Fruit fly (Drosophila melanogaster): ENCODE data around the gene CG5708.

The CG5708 gene

dm6 chr2L:10206633-10207162 lies 19.9 kb downstream of the CG5708 start, which contains the start of gene Snx17 (continued):
- TF ChIP-seq Dbx (GFP tag; IDR thresholded peaks at IDR 0.05): peak; percentile 29; the same call in 1 of the 3 replicates
- TF ChIP-seq Bgb (GFP tag; IDR thresholded peaks at IDR 0.05; ENCODE audit: partially characterized antibody): 0 out of 2 replicates have a peak, but pooled peaks have one; percentile 8
- TF ChIP-seq CG34422 (GFP tag; IDR thresholded peaks at IDR 0.05): 0 out of 3 replicates have a peak, but pooled peaks have one; percentile 12
- TF ChIP-seq CG11085 (GFP tag; IDR thresholded peaks at IDR 0.05): no peak
- TF ChIP-seq gcm (GFP tag; optimal IDR thresholded peaks at IDR 0.05): no peak
- 0 out of 3 replicates have a peak, but pooled peaks have one; percentile 21 for TF ChIP-seq ci (GFP tag; IDR thresholded peaks at IDR 0.05)
- no peak for TF ChIP-seq bowl (GFP tag; IDR thresholded peaks at IDR 0.05)
- TF ChIP-seq CG4617 (GFP tag; optimal IDR thresholded peaks at IDR 0.05; ENCODE audit: borderline replicate concordance): peak; percentile 69
- TF ChIP-seq CG10979 (tag; optimal IDR thresholded peaks at IDR 0.05): no peak
- TF ChIP-seq CG11696 (GFP tag; IDR thresholded peaks at IDR 0.05): no peak
- TF ChIP-seq Dll (GFP tag; IDR thresholded peaks at IDR 0.05; ENCODE audit: partially characterized antibody): peak; percentile 52; the same call in 1 of the 4 replicates
- peak; percentile 1 for TF ChIP-seq stwl (tag; optimal IDR thresholded peaks at IDR 0.05)
- TF ChIP-seq cad (GFP tag; optimal IDR thresholded peaks at IDR 0.05): no peak
- no peak for TF ChIP-seq danr (GFP tag; IDR thresholded peaks at IDR 0.05)
- no peak for TF ChIP-seq HLH54F (GFP tag; optimal IDR thresholded peaks at IDR 0.05)
- TF ChIP-seq Myb (GFP tag; optimal IDR thresholded peaks at IDR 0.05): peak; percentile 68
- TF ChIP-seq pzg (GFP tag; optimal IDR thresholded peaks at IDR 0.05): peak; percentile 43
- TF ChIP-seq CG9797 (GFP tag; optimal IDR thresholded peaks at IDR 0.05): peak; percentile 66
- peak; percentile 32; the same call in 1 of the 2 replicates for TF ChIP-seq E2f2 (GFP tag; IDR thresholded peaks at IDR 0.05)
- no peak for TF ChIP-seq CG2120 (GFP tag; optimal IDR thresholded peaks at IDR 0.05)
- no peak for TF ChIP-seq CG17912 (GFP tag; optimal IDR thresholded peaks at IDR 0.05)
- peak; percentile 19 for TF ChIP-seq CG30020 (tag; optimal IDR thresholded peaks at IDR 0.05)
- no peak for TF ChIP-seq CG31365 (tag; optimal IDR thresholded peaks at IDR 0.05)

dm6 chr2L:10205940-10206339 lies 20.7 kb downstream of the CG5708 start:
- TF ChIP-seq maf-S (GFP tag; optimal IDR thresholded peaks at IDR 0.05): no peak
- TF ChIP-seq CG9876 (GFP tag; optimal IDR thresholded peaks at IDR 0.05): no peak
- peak; percentile 53 for TF ChIP-seq Med (GFP tag)
- TF ChIP-seq CG34422 (GFP tag; IDR thresholded peaks at IDR 0.05): 0 out of 3 replicates have a peak, but pooled peaks have one; percentile 24
- no peak for TF ChIP-seq chn (GFP tag; optimal IDR thresholded peaks at IDR 0.05)

dm6 chr2L:10203933-10204509 lies 22.6 kb downstream of the CG5708 start, which contains the start of gene CG34159:
CG34159 (minus strand) TSS chr2L:10204317.
- TF ChIP-seq odd (GFP tag; optimal IDR thresholded peaks at IDR 0.05) (no peak), ash1 (GFP tag; optimal IDR thresholded peaks at IDR 0.05) (no peak), Abd-B (GFP tag; optimal IDR thresholded peaks at IDR 0.05) (no peak), CG18476 (GFP tag; optimal IDR thresholded peaks at IDR 0.05) (no peak), CG2875 (GFP tag; optimal IDR thresholded peaks at IDR 0.05) (no peak), tna (GFP tag; IDR thresholded peaks at IDR 0.05; ENCODE audit: partially characterized antibody) (no peak; the same call in 1 of the 2 replicates), CG10565 (GFP tag; optimal IDR thresholded peaks at IDR 0.05) (no peak), pb (GFP tag; optimal IDR thresholded peaks at IDR 0.05) (no peak), tin (GFP tag; optimal IDR thresholded peaks at IDR 0.05) (no peak), CG1024 (GFP tag; IDR thresholded peaks at IDR 0.05) (no peak), HmgZ (tag; optimal IDR thresholded peaks at IDR 0.05) (no peak), stwl (tag; optimal IDR thresholded peaks at IDR 0.05) (peak; percentile 40), mam (GFP tag; optimal IDR thresholded peaks at IDR 0.05) (no peak), cad (GFP tag; optimal IDR thresholded peaks at IDR 0.05) (no peak), Camta (GFP tag; optimal IDR thresholded peaks at IDR 0.05) (no peak), crol (GFP tag; IDR thresholded peaks at IDR 0.05) (no peak), unpg (GFP tag; optimal IDR thresholded peaks at IDR 0.05) (no peak), nau (GFP tag; optimal IDR thresholded peaks at IDR 0.05) (no peak), CG4328 (GFP tag; optimal IDR thresholded peaks at IDR 0.05) (no peak), CG12659 (GFP tag; optimal IDR thresholded peaks at IDR 0.05) (peak; percentile 62), BEAF-32 (GFP tag; optimal IDR thresholded peaks at IDR 0.05) (peak; percentile 9), CG6791 (GFP tag; IDR thresholded peaks at IDR 0.05; ENCODE audit: partially characterized antibody) (no peak)

Measured in whole organism, embryonic.